Worm (Caenorhabditis elegans): ENCODE results near the gene Y39B6A.30.

The Y39B6A.30 gene

DNA sequence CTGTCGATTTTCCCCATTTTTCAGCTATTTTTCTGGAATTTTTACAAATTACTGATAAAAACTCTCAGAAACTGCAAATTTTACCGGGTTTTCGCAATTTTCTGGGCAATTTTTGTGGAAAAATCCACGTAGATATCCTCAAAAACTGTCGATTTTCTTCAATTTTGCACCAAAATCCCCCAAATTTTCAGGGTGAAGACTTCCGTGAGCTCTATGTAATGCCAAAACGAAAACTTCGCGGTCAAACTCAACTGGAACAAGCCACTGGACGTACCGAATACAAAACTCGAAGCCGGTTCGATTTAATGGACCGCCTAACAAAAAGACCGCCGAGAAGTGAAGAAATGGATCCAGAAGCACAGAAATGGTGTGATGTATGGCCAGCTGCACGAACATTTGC is 32.6 kb upstream of the Y39B6A.30 start:
- TF ChIP-seq sma-9 (GFP tag; optimal IDR thresholded peaks at IDR 0.05) (no peak), sma-9 (tag; optimal IDR thresholded peaks at IDR 0.05) (no peak), blmp-1 (tag; optimal IDR thresholded peaks at IDR 0.05; ENCODE audit: insufficient read depth) (no peak), mab-5 (tag; optimal IDR thresholded peaks at IDR 0.05) (no peak), fos-1 (tag; optimal IDR thresholded peaks at IDR 0.05) (no peak), sma-3 (GFP tag; optimal IDR thresholded peaks at IDR 0.05) (no peak), lin-13 (GFP tag; optimal IDR thresholded peaks at IDR 0.05) (no peak), snpc-4 (tag; optimal IDR thresholded peaks at IDR 0.05) (no peak), unc-62 (GFP tag; optimal IDR thresholded peaks at IDR 0.05) (no peak), nhr-129 (tag; optimal IDR thresholded peaks at IDR 0.05) (no peak), nhr-25 (tag; optimal IDR thresholded peaks at IDR 0.05) (no peak), skn-1 (tag; optimal IDR thresholded peaks at IDR 0.05) (no peak), C34F6.9 (tag; optimal IDR thresholded peaks at IDR 0.05) (no peak), unc-55 (GFP tag; optimal IDR thresholded peaks at IDR 0.05) (no peak), dmd-4 (tag; optimal IDR thresholded peaks at IDR 0.05) (no peak), R02D3.7 (tag; optimal IDR thresholded peaks at IDR 0.05) (no peak), nhr-10 (tag; optimal IDR thresholded peaks at IDR 0.05) (no peak)

DNA sequence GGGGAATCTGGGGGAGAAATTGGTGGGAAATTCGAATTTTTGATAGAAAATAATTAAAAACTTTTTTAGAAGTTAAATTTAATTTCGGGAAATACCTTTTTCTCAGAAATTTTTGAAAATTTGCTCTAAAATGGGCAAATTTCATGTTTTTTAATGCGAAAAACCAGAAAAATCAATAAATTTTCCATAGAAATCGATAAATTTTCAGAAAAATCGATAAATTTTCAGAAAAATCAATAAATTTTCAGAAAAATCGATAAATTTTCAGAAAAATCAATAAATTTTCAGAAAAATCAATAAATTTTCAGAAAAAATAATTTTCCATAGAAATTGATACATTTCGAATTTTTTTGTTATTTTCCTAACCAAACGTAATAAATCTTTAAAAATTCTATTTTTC is 28.3 kb upstream of the Y39B6A.30 start:
- TF ChIP-seq aly-2 (tag; optimal IDR thresholded peaks at IDR 0.05) (no peak), ama-1 (optimal IDR thresholded peaks at IDR 0.05) (no peak), lin-13 (GFP tag; optimal IDR thresholded peaks at IDR 0.05) (no peak), nhr-21 (tag; optimal IDR thresholded peaks at IDR 0.05) (no peak), nhr-10 (tag; optimal IDR thresholded peaks at IDR 0.05) (no peak), mab-5 (tag; optimal IDR thresholded peaks at IDR 0.05) (no peak), crh-2 (tag; optimal IDR thresholded peaks at IDR 0.05) (no peak), nhr-11 (tag; optimal IDR thresholded peaks at IDR 0.05) (no peak), R02D3.7 (tag; optimal IDR thresholded peaks at IDR 0.05) (no peak), ztf-1 (GFP tag; conservative IDR thresholded peaks at IDR 0.05) (no peak), lin-39 (tag; optimal IDR thresholded peaks at IDR 0.05) (no peak), peb-1 (tag; optimal IDR thresholded peaks at IDR 0.05) (no peak), dmd-4 (tag; optimal IDR thresholded peaks at IDR 0.05) (no peak), unc-62 (GFP tag; optimal IDR thresholded peaks at IDR 0.05) (no peak), zag-1 (tag; optimal IDR thresholded peaks at IDR 0.05) (no peak)

DNA sequence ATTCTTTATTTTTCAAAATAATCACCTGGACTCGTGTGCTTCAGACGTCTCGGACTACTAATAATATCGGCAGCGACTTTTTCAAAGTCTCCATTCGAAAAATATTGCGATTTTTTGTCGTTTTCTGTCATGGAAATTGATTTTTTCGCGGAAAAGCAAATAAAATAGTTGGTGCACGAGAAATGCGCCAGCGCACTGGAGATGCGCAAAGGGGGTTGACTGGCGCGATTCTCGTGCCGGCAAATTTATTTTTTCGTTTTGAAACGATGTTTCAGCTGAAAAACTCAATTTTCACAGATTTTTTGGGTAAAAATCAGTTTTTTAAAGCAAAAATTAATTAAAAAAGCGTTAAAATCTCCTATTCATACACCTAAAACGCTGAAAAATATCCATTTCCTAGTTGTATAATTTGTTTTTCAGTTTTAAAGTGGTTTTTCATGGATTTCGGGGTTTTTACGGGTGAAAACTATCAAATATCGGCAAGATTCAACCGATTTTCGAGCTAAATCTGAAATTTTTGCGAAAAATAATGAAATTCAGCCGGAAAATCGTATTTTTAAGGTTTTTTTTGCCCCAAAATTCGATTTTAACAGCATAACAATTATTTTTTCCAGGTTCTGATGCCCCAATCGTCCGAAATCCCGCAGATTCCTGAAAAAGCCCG is 24.0 kb upstream of the Y39B6A.30 start, which contains the start of the genes reps-1 and Y39B6A.37:
TSS of gene reps-1 (minus strand) at position 263 of the 664 bp plus-strand sequence.
TSS of gene Y39B6A.37 (plus strand) at position 614 of the 664 bp plus-strand sequence.
- TF ChIP-seq unc-55 (GFP tag; optimal IDR thresholded peaks at IDR 0.05) (peak; percentile 72), sma-9 (GFP tag; optimal IDR thresholded peaks at IDR 0.05) (peak; percentile 58), sma-9 (tag; optimal IDR thresholded peaks at IDR 0.05) (no peak), nhr-11 (tag; optimal IDR thresholded peaks at IDR 0.05) (no peak), lin-39 (tag; optimal IDR thresholded peaks at IDR 0.05) (no peak), Y55F3AM.14 (GFP tag; optimal IDR thresholded peaks at IDR 0.05) (no peak), sem-4 (tag; optimal IDR thresholded peaks at IDR 0.05) (peak; percentile 7), ZK546.5 (tag; optimal IDR thresholded peaks at IDR 0.05) (no peak), ztf-4 (tag; optimal IDR thresholded peaks at IDR 0.05) (no peak), gmeb-1 (tag; optimal IDR thresholded peaks at IDR 0.05) (peak; percentile 83), mdl-1 (tag; optimal IDR thresholded peaks at IDR 0.05) (no peak), nhr-129 (tag; optimal IDR thresholded peaks at IDR 0.05) (peak; percentile 27), elt-1 (tag; optimal IDR thresholded peaks at IDR 0.05) (no peak), nhr-12 (tag; optimal IDR thresholded peaks at IDR 0.05) (no peak), sma-3 (GFP tag; optimal IDR thresholded peaks at IDR 0.05) (peak; percentile 32), lin-11 (tag; optimal IDR thresholded peaks at IDR 0.05) (peak; percentile 24), lin-13 (GFP tag; optimal IDR thresholded peaks at IDR 0.05) (peak; percentile 82), ama-1 (optimal IDR thresholded peaks at IDR 0.05) (no peak), crh-2 (tag; optimal IDR thresholded peaks at IDR 0.05) (peak; percentile 66), nhr-237 (tag; optimal IDR thresholded peaks at IDR 0.05) (no peak), elt-3 (tag; optimal IDR thresholded peaks at IDR 0.05) (no peak), snpc-4 (tag; optimal IDR thresholded peaks at IDR 0.05) (peak; percentile 33), aly-2 (tag; optimal IDR thresholded peaks at IDR 0.05) (no peak), F13H6.1 (tag; optimal IDR thresholded peaks at IDR 0.05) (peak; percentile 62), alr-1 (tag; optimal IDR thresholded peaks at IDR 0.05) (no peak), ceh-16 (tag; optimal IDR thresholded peaks at IDR 0.05) (no peak), mbf-1 (tag; optimal IDR thresholded peaks at IDR 0.05) (no peak), zag-1 (tag; optimal IDR thresholded peaks at IDR 0.05) (no peak), blmp-1 (tag; optimal IDR thresholded peaks at IDR 0.05; ENCODE audit: insufficient read depth) (peak; percentile 45), skn-1 (tag; optimal IDR thresholded peaks at IDR 0.05) (no peak), nhr-6 (tag; optimal IDR thresholded peaks at IDR 0.05) (no peak), peb-1 (tag; optimal IDR thresholded peaks at IDR 0.05) (no peak), dmd-4 (tag; optimal IDR thresholded peaks at IDR 0.05) (no peak), lsy-2 (tag; optimal IDR thresholded peaks at IDR 0.05) (peak; percentile 82), nhr-23 (tag; optimal IDR thresholded peaks at IDR 0.05) (no peak), mab-5 (tag; optimal IDR thresholded peaks at IDR 0.05) (peak; percentile 45), egl-27 (tag; optimal IDR thresholded peaks at IDR 0.05) (no peak), nhr-77 (tag; optimal IDR thresholded peaks at IDR 0.05) (no peak), ztf-1 (GFP tag; conservative IDR thresholded peaks at IDR 0.05) (no peak), C34F6.9 (tag; optimal IDR thresholded peaks at IDR 0.05) (peak; percentile 73), ceh-82 (tag; optimal IDR thresholded peaks at IDR 0.05) (peak; percentile 12), nhr-25 (tag; optimal IDR thresholded peaks at IDR 0.05) (peak; percentile 57)
